Fruit fly (Drosophila melanogaster) whole organism, embryonic: Measurements from ENCODE around the gene Lmpt.

Experiments
- Antp ChIP-seq: fragments of 200-800 bp; sonication (Bioruptor generic); optimal IDR thresholded peaks from 3 replicates; lab custom pipeline; 2016; ENCODE audit warnings: missing biosample characterization, missing genetic modification characterization
- Bgb ChIP-seq: fragments of 200-800 bp; sonication (Bioruptor generic); IDR thresholded peaks from 2 replicates; pipeline ENCODE4 v1.3.6; 2022; ENCODE audit warnings: missing biosample characterization, missing genetic modification characterization; ENCODE audit not compliant: partially characterized antibody
- CG10321 ChIP-seq: fragments of 200-800 bp; sonication (Bioruptor generic); IDR thresholded peaks from 2 replicates; pipeline ENCODE4 v1.3.6; 2022; ENCODE audit warnings: missing biosample characterization, missing genetic modification characterization
- CG12071 ChIP-seq: fragments of 200-800 bp; sonication (Bioruptor generic); optimal IDR thresholded peaks from 3 replicates; lab custom pipeline; 2018; ENCODE audit warnings: missing biosample characterization, mild to moderate bottlenecking, missing genetic modification characterization
- CG12155 ChIP-seq: fragments of 200-800 bp; sonication (Bioruptor generic); optimal IDR thresholded peaks from 3 replicates; lab custom pipeline; 2016; ENCODE audit warnings: missing biosample characterization, missing genetic modification characterization
- CG1603 ChIP-seq: fragments of 200-800 bp; sonication (Bioruptor generic); optimal IDR thresholded peaks from 2 replicates; lab custom pipeline; 2019; ENCODE audit warnings: missing biosample characterization, mild to moderate bottlenecking, missing genetic modification characterization, moderate library complexity
- CG16813 ChIP-seq: fragments of 200-800 bp; sonication (Bioruptor generic); IDR thresholded peaks from 3 replicates; pipeline ENCODE4 v1.3.6; 2022; ENCODE audit warnings: missing biosample characterization, missing genetic modification characterization; ENCODE audit not compliant: partially characterized antibody
- CG17385 ChIP-seq: fragments of 200-800 bp; sonication (Bioruptor generic); optimal IDR thresholded peaks from 3 replicates; lab custom pipeline; 2018; ENCODE audit warnings: missing biosample characterization, mild to moderate bottlenecking, missing genetic modification characterization
- CG17568 ChIP-seq: fragments of 200-800 bp; sonication (Bioruptor generic); optimal IDR thresholded peaks from 2 replicates; lab custom pipeline; 2018; ENCODE audit warnings: missing biosample characterization, mild to moderate bottlenecking, missing genetic modification characterization, moderate library complexity
- CG18011 ChIP-seq: fragments of 200-800 bp; sonication (Bioruptor generic); optimal IDR thresholded peaks from 2 replicates; lab custom pipeline; 2017; ENCODE audit warnings: missing biosample characterization, missing genetic modification characterization, mild to moderate bottlenecking, moderate library complexity, missing genotype
- CG6175 ChIP-seq: fragments of 200-800 bp; sonication (Bioruptor generic); IDR thresholded peaks from 3 replicates; pipeline ENCODE4 v1.3.6; 2022; ENCODE audit warnings: missing biosample characterization, missing genetic modification characterization
- CG6254 ChIP-seq: fragments of 200-800 bp; sonication (Bioruptor generic); optimal IDR thresholded peaks from 3 replicates; lab custom pipeline; 2017; ENCODE audit warnings: mild to moderate bottlenecking, missing biosample characterization, missing genetic modification reagents, missing genetic modification characterization
- CG7928 ChIP-seq: fragments of 200-800 bp; sonication (Bioruptor generic); optimal IDR thresholded peaks from 2 replicates; lab custom pipeline; 2017; ENCODE audit warnings: missing biosample characterization, mild to moderate bottlenecking, missing genetic modification characterization
- CG8089 ChIP-seq: fragments of 200-800 bp; sonication (Bioruptor generic); optimal IDR thresholded peaks from 3 replicates; lab custom pipeline; 2016; ENCODE audit warnings: missing biosample characterization, missing genetic modification characterization
- CHES-1-like ChIP-seq: fragments of 200-800 bp; sonication (Bioruptor generic); optimal IDR thresholded peaks from 2 replicates; lab custom pipeline; 2016; ENCODE audit warnings: missing biosample characterization, missing genetic modification characterization
- D19A ChIP-seq: fragments of 200-800 bp; optimal IDR thresholded peaks from 3 replicates; lab custom pipeline; 2019; ENCODE audit warnings: missing biosample characterization, mild to moderate bottlenecking, missing genetic modification characterization, moderate library complexity
- ERR ChIP-seq: fragments of 200-800 bp; sonication (Bioruptor generic); optimal IDR thresholded peaks from 2 replicates; lab custom pipeline; 2016; ENCODE audit warnings: missing biosample characterization, missing genetic modification characterization
- H2.0 ChIP-seq: fragments of 200-800 bp; sonication (Bioruptor generic); IDR thresholded peaks from 2 replicates; pipeline ENCODE4 v1.3.6; 2022; ENCODE audit warnings: missing biosample characterization, missing genetic modification characterization
- HLH3B ChIP-seq: fragments of 200-800 bp; sonication (Bioruptor generic); IDR thresholded peaks from 2 replicates; pipeline ENCODE4 v1.3.6; 2022; ENCODE audit warnings: missing biosample characterization, missing genetic modification characterization
- Hand ChIP-seq: fragments of 200-800 bp; sonication (Bioruptor generic); optimal IDR thresholded peaks from 2 replicates; lab custom pipeline; 2017; ENCODE audit warnings: mild to moderate bottlenecking, missing biosample characterization, missing genetic modification reagents, missing genetic modification characterization
- Hr51 ChIP-seq, 2 experiments: fragments of 200-800 bp; sonication (Bioruptor generic); optimal IDR thresholded peaks; 2 replicates in 1 of 2; 3 replicates in 1 of 2; lab custom pipeline; 2016 to 2018; ENCODE audit warnings: missing biosample characterization in 2 of 2, missing genetic modification characterization in 2 of 2, mild to moderate bottlenecking in 1 of 2, moderate library complexity in 1 of 2
- MTF-1 ChIP-seq: fragments of 200-800 bp; sonication (Bioruptor generic); optimal IDR thresholded peaks from 2 replicates; lab custom pipeline; 2018; ENCODE audit warnings: missing biosample characterization, mild to moderate bottlenecking, missing genetic modification characterization, borderline replicate concordance
- Med ChIP-seq: fragments of 200-800 bp; sonication (Bioruptor generic); peaks from one replicate; lab custom pipeline; 2016; ENCODE audit warnings: missing biosample characterization, missing genetic modification characterization, mild to moderate bottlenecking, inconsistent platforms, moderate library complexity
- Poxn ChIP-seq: fragments of 200-800 bp; sonication (Bioruptor generic); IDR thresholded peaks from 2 replicates; pipeline ENCODE4 v1.3.6; 2022; ENCODE audit warnings: missing biosample characterization, missing genetic modification characterization
- Ravus ChIP-seq: fragments of 200-800 bp; sonication (Bioruptor generic); IDR thresholded peaks from 2 replicates; pipeline ENCODE4 v1.3.6; 2022; ENCODE audit warnings: missing biosample characterization, missing genetic modification characterization
- Ssrp ChIP-seq: fragments of 200-800 bp; sonication (Bioruptor generic); optimal IDR thresholded peaks from 2 replicates; lab custom pipeline; 2018; ENCODE audit warnings: missing biosample characterization, mild to moderate bottlenecking, missing genetic modification characterization, moderate library complexity
- Taf1 ChIP-seq: fragments of 200-800 bp; sonication (Bioruptor generic); IDR thresholded peaks from 2 replicates; pipeline ENCODE4 v1.3.6; 2022; ENCODE audit warnings: missing biosample characterization, missing genetic modification characterization
- Trl ChIP-seq, 3 experiments: fragments of >200 bp in 2 of 3; fragments of 200-800 bp in 1 of 3; sonication (Bioruptor generic) in 1 of 3; optimal IDR thresholded peaks; 2 replicates in 1 of 3; 3 replicates in 2 of 3; lab custom pipeline; 2016 to 2017; ENCODE audit warnings: missing biosample characterization in 1 of 3, missing genetic modification characterization in 1 of 3
- ab ChIP-seq: fragments of 200-800 bp; sonication (Bioruptor generic); optimal IDR thresholded peaks from 2 replicates; lab custom pipeline; 2016; ENCODE audit warnings: missing biosample characterization, missing genetic modification characterization
- abd-A ChIP-seq: fragments of 200-800 bp; sonication (Bioruptor generic); optimal IDR thresholded peaks from 3 replicates; lab custom pipeline; 2019; ENCODE audit warnings: missing biosample characterization, mild to moderate bottlenecking, missing genetic modification characterization, moderate library complexity
- cwo ChIP-seq: fragments of 200-800 bp; sonication (Bioruptor generic); optimal IDR thresholded peaks from 3 replicates; lab custom pipeline; 2017; ENCODE audit warnings: missing biosample characterization, missing genetic modification characterization, mild to moderate bottlenecking, moderate library complexity, missing genetic modification reagents
- dmrt11E ChIP-seq: fragments of 200-800 bp; sonication (Bioruptor generic); optimal IDR thresholded peaks from 3 replicates; lab custom pipeline; 2018; ENCODE audit warnings: missing biosample characterization, mild to moderate bottlenecking, missing genetic modification characterization, moderate library complexity
- ems ChIP-seq: fragments of 200-800 bp; sonication (Bioruptor generic); optimal IDR thresholded peaks from 3 replicates; lab custom pipeline; 2016; ENCODE audit warnings: missing biosample characterization, missing genetic modification characterization
- exex ChIP-seq: fragments of 200-800 bp; sonication (Bioruptor generic); optimal IDR thresholded peaks from 4 replicates; lab custom pipeline; 2018; ENCODE audit warnings: missing biosample characterization, mild to moderate bottlenecking, missing genetic modification characterization, moderate library complexity
- gem ChIP-seq: fragments of 200-800 bp; sonication (Bioruptor generic); optimal IDR thresholded peaks from 2 replicates; lab custom pipeline; 2019; ENCODE audit warnings: missing biosample characterization, mild to moderate bottlenecking, missing genetic modification characterization, moderate library complexity
- grau ChIP-seq: fragments of 200-800 bp; optimal IDR thresholded peaks from 3 replicates; lab custom pipeline; 2019; ENCODE audit warnings: missing biosample characterization, mild to moderate bottlenecking, missing genetic modification characterization, moderate library complexity
- h ChIP-seq: fragments of >200 bp; optimal IDR thresholded peaks from 2 replicates; lab custom pipeline; 2017
- hbn ChIP-seq: fragments of 200-800 bp; sonication (Bioruptor generic); IDR thresholded peaks from 2 replicates; pipeline ENCODE4 v1.3.6; 2022; ENCODE audit warnings: missing biosample characterization, missing genetic modification characterization; ENCODE audit not compliant: partially characterized antibody
- lab ChIP-seq: fragments of 200-800 bp; sonication (Bioruptor generic); optimal IDR thresholded peaks from 3 replicates; lab custom pipeline; 2017; ENCODE audit warnings: missing biosample characterization, missing genetic modification characterization, mild to moderate bottlenecking, moderate library complexity, missing genetic modification reagents
- lmd ChIP-seq: fragments of 200-800 bp; sonication (Bioruptor generic); IDR thresholded peaks from 2 replicates; pipeline ENCODE4 v1.3.6; 2022; ENCODE audit warnings: missing biosample characterization, missing genetic modification characterization
- pan ChIP-seq, 4 experiments: fragments of >200 bp in 3 of 4; fragments of 200-800 bp in 1 of 4; sonication (Bioruptor generic) in 1 of 4; optimal IDR thresholded peaks in 3 of 4; IDR thresholded peaks in 1 of 4; 2 replicates each; pipeline versions ENCODE4 v1.3.6 to Lab custom; 2017 to 2022; ENCODE audit warnings: missing biosample characterization in 2 of 4, missing genetic modification characterization in 2 of 4, mixed read lengths in 1 of 4
- pros ChIP-seq: fragments of 200-800 bp; sonication (Bioruptor generic); optimal IDR thresholded peaks from 3 replicates; lab custom pipeline; 2019; ENCODE audit warnings: missing biosample characterization, mild to moderate bottlenecking, missing genetic modification characterization, moderate library complexity
- repo ChIP-seq: fragments of 200-800 bp; sonication (Bioruptor generic); optimal IDR thresholded peaks from 2 replicates; lab custom pipeline; 2016; ENCODE audit warnings: missing biosample characterization, missing genetic modification characterization
- run ChIP-seq: fragments of 200-800 bp; sonication (Bioruptor generic); optimal IDR thresholded peaks from 3 replicates; lab custom pipeline; 2018; ENCODE audit warnings: missing biosample characterization, mild to moderate bottlenecking, missing genetic modification characterization
- sim ChIP-seq: fragments of 200-800 bp; sonication (Bioruptor generic); IDR thresholded peaks from 2 replicates; pipeline ENCODE4 v1.3.6; 2022; ENCODE audit warnings: missing biosample characterization, missing genetic modification characterization
- sob ChIP-seq: fragments of 200-800 bp; sonication (Bioruptor generic); IDR thresholded peaks from 2 replicates; pipeline ENCODE4 v1.3.6; 2022; ENCODE audit warnings: missing biosample characterization, missing genetic modification characterization
- ssp ChIP-seq: fragments of 200-800 bp; sonication (Bioruptor generic); IDR thresholded peaks from 2 replicates; pipeline ENCODE4 v1.3.6; 2022; ENCODE audit warnings: missing biosample characterization, missing genetic modification characterization
- stc ChIP-seq: fragments of 200-800 bp; sonication (Bioruptor generic); IDR thresholded peaks from 2 replicates; pipeline ENCODE4 v1.3.6; 2022; ENCODE audit warnings: missing biosample characterization, missing genetic modification characterization
- wdn ChIP-seq: fragments of 200-800 bp; sonication (Bioruptor generic); IDR thresholded peaks from 2 replicates; pipeline ENCODE4 v1.3.6; 2022; ENCODE audit warnings: missing biosample characterization, missing genetic modification characterization

Gene Lmpt

DNA sequence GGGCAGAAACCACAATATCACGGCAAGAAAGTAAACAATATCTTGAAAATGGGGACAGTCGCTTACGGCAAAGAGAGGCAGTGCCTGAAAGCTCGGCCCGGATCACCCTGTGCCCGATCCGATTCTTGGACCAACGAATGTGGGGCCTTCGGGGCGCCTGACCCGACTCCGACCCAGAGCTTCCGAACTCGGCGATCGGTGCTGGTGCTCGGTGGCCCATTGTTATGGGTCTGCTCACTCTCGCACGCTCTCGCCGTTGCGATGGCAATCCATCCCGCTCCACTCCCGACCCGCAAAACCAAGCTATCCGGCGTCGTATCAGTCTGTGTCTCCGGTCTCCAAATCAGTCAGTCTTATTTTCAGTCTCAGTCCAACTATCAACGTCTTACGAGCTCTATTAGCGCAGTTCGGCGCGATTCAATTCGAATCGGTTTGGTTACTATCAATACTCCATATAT, 104.6 kb downstream of the Lmpt start, which contains the start of gene Exn (continued):
- TF ChIP-seq hbn (GFP tag; lab: Robert Waterston, UW), result peak; percentile 24; the same call in 1 of the 2 replicates
- TF ChIP-seq ERR, result no peak
- TF ChIP-seq Trl (optimal IDR thresholded peaks at IDR 0.05; lab: Kevin White, UChicago), result peak; percentile 55 to 74
- TF ChIP-seq Trl (GFP tag; optimal IDR thresholded peaks at IDR 0.05; lab: Kevin White, UChicago), result peak; percentile 4
- TF ChIP-seq wdn (GFP tag; lab: Robert Waterston, UW), result 0 out of 2 replicates have a peak, but pooled peaks have one; percentile 10
- TF ChIP-seq CG7928 (GFP tag; lab: Kevin White, UChicago), result no peak
- peak; percentile 99 for TF ChIP-seq CG6254 (GFP tag; lab: Kevin White, UChicago)
- TF ChIP-seq H2.0 (GFP tag; lab: Robert Waterston, UW), result 0 out of 2 replicates have a peak, but pooled peaks have one; percentile 3
- no peak for TF ChIP-seq repo (GFP tag; lab: Kevin White, UChicago)
- no peak for TF ChIP-seq CG1603 (tag; lab: Kevin White, UChicago)
- TF ChIP-seq lab (GFP tag; lab: Kevin White, UChicago), result peak; percentile 78
- no peak for TF ChIP-seq CG12155 (GFP tag; lab: Kevin White, UChicago)
- TF ChIP-seq Ssrp (tag; lab: Kevin White, UChicago), result no peak
- no peak for TF ChIP-seq abd-A (tag; lab: Kevin White, UChicago)
- no peak for TF ChIP-seq run (tag; lab: Kevin White, UChicago)
- no peak for TF ChIP-seq Hr51 (GFP tag; optimal IDR thresholded peaks at IDR 0.05; lab: Kevin White, UChicago)
- no peak for TF ChIP-seq ab
- TF ChIP-seq exex, result peak; percentile 54
- peak; percentile 55; the same call in 1 of the 2 replicates for TF ChIP-seq stc
- no peak for TF ChIP-seq ssp (GFP tag; lab: Robert Waterston, UW)
- TF ChIP-seq gem (tag; lab: Kevin White, UChicago), result no peak
- TF ChIP-seq CG12071 (GFP tag; lab: Kevin White, UChicago), result peak; percentile 22
- TF ChIP-seq pan (optimal IDR thresholded peaks at IDR 0.05; lab: Kevin White, UChicago), result no peak
- peak in 1 of 2 experiments; percentile 58 for TF ChIP-seq pan (GFP tag; optimal IDR thresholded peaks at IDR 0.05 in 1 of 2, IDR thresholded peaks at IDR 0.05 in 1 of 2)
- TF ChIP-seq CG18011 (GFP tag; lab: Kevin White, UChicago), result no peak
- no peak for TF ChIP-seq dmrt11E (tag; lab: Kevin White, UChicago)
- TF ChIP-seq Antp (GFP tag; lab: Kevin White, UChicago), result peak; percentile 9
- peak; percentile 59 for TF ChIP-seq cwo (GFP tag; lab: Kevin White, UChicago)
- no peak for TF ChIP-seq Poxn (GFP tag; lab: Robert Waterston, UW)
- TF ChIP-seq sim, result no peak
- no peak for TF ChIP-seq lmd (GFP tag; lab: Robert Waterston, UW)
- peak; percentile 28 for TF ChIP-seq MTF-1 (GFP tag; lab: Kevin White, UChicago)
- TF ChIP-seq sob (GFP tag; lab: Robert Waterston, UW), result peak; percentile 50
- TF ChIP-seq Med (GFP tag; lab: Kevin White, UChicago), result peak; percentile 90
- TF ChIP-seq D19A, result no peak
- no peak for TF ChIP-seq CG17568 (GFP tag; lab: Kevin White, UChicago)
- TF ChIP-seq ems (GFP tag; lab: Kevin White, UChicago), result no peak
- no peak for TF ChIP-seq CG10321 (GFP tag; lab: Robert Waterston, UW)
- TF ChIP-seq pros (GFP tag; lab: Kevin White, UChicago), result peak; percentile 38
- TF ChIP-seq Hand (GFP tag; lab: Kevin White, UChicago), result no peak
- TF ChIP-seq CG17385, result no peak
- no peak for TF ChIP-seq grau (tag; lab: Kevin White, UChicago)
- TF ChIP-seq CG16813 (GFP tag; lab: Robert Waterston, UW), result no peak
- 0 out of 3 replicates have a peak, but pooled peaks have one; percentile 31 for TF ChIP-seq CG6175 (GFP tag; lab: Robert Waterston, UW)
- no peak for TF ChIP-seq Ravus
- peak; percentile 47; the same call in 1 of the 2 replicates for TF ChIP-seq HLH3B (GFP tag; lab: Robert Waterston, UW)
- no peak for TF ChIP-seq CHES-1-like (GFP tag; lab: Kevin White, UChicago)
- 0 out of 2 replicates have a peak, but pooled peaks have one; percentile 26 for TF ChIP-seq Taf1 (GFP tag; lab: Robert Waterston, UW)
- TF ChIP-seq Bgb, result peak; percentile 35; the same call in 1 of the 2 replicates
- TF ChIP-seq CG8089, result peak; percentile 6
- no peak for TF ChIP-seq h (lab: Kevin White, UChicago)
